Worm (Caenorhabditis elegans): Measurements from ENCODE around the gene ZK643.2.

ce11 chrIII:8974835-8975234 lies 18.5 kb downstream of the ZK643.2 start:
- TF ChIP-seq fos-1 (tag; optimal IDR thresholded peaks at IDR 0.05) (no peak), unc-62 (GFP tag; optimal IDR thresholded peaks at IDR 0.05) (no peak), nhr-21 (tag; optimal IDR thresholded peaks at IDR 0.05) (peak; percentile 58), nhr-129 (tag; optimal IDR thresholded peaks at IDR 0.05) (no peak), nhr-237 (tag; optimal IDR thresholded peaks at IDR 0.05) (no peak), unc-39 (tag; optimal IDR thresholded peaks at IDR 0.05) (no peak), snpc-4 (tag; optimal IDR thresholded peaks at IDR 0.05) (no peak), zag-1 (tag; optimal IDR thresholded peaks at IDR 0.05) (no peak), ama-1 (optimal IDR thresholded peaks at IDR 0.05) (no peak)

Data from whole organism, L2 larva.